Fruit fly (Drosophila melanogaster): Measurements from ENCODE around the gene CrebA.

Gene CrebA

DNA sequence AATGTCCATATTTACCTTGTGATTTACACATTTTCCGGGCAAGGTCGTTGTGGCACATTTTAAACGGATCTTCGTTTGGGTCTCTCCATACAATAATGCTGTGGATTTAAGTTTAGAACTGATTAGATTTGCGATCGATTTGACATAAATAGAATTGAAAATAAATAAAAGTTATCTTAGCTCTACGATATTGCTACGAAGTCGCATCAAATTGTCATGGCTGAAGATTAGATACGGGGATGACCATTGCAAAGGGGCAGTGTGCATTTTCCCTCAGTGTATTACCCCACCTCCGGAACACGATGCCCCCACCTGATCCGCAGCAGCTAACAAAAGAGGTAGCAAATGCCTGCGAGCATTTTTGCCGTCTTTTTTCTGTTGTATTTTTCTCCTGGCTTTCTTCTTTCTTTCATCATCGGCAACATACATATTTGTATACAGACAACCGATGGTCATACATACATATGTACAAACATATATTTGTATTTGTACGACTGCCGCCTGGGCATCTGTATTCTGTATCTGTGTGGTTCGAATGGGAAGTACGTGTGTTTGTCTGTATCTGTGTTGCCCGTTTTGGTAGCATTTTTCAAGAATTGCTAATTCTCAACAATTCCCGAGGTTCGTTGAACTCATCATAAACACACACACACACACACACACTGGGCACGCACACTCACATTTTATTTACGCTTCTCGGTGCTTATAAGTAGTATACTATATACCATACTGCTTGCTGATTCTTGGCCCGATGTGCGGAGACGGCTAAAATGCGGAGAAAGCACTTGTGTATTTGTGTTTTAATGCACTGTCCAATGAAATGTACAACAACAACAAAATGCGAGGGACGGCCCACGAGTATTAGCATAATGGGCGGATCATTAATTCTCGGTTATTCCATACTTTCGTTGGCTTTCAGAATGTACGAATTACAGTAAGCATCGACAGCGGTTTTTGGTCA is 9.5 kb downstream of the CrebA start (continued):
- TF ChIP-seq Antp (GFP tag; optimal IDR thresholded peaks at IDR 0.05) = no peak
- no peak for TF ChIP-seq D (optimal IDR thresholded peaks at IDR 0.05)
- peak; percentile 33 for TF ChIP-seq D (GFP tag; optimal IDR thresholded peaks at IDR 0.05)
- peak; percentile 6 for TF ChIP-seq CG15601 (tag; optimal IDR thresholded peaks at IDR 0.05)
- no peak for TF ChIP-seq Rfx (GFP tag; IDR thresholded peaks at IDR 0.05)
- no peak for TF ChIP-seq NFAT (GFP tag; IDR thresholded peaks at IDR 0.05)
- TF ChIP-seq vvl (GFP tag; IDR thresholded peaks at IDR 0.05) = peak; percentile 12; the same call in 1 of the 2 replicates
- no peak for TF ChIP-seq sisA (GFP tag; IDR thresholded peaks at IDR 0.05)
- TF ChIP-seq Oli (tag; optimal IDR thresholded peaks at IDR 0.05) = no peak
- no peak for TF ChIP-seq CG12104 (GFP tag; optimal IDR thresholded peaks at IDR 0.05)
- TF ChIP-seq CG2202 (tag; optimal IDR thresholded peaks at IDR 0.05) = no peak
- no peak for TF ChIP-seq CG10274 (GFP tag; optimal IDR thresholded peaks at IDR 0.05)
- TF ChIP-seq Side (GFP tag; optimal IDR thresholded peaks at IDR 0.05) = no peak
- no peak for TF ChIP-seq chn (GFP tag; optimal IDR thresholded peaks at IDR 0.05)

DNA sequence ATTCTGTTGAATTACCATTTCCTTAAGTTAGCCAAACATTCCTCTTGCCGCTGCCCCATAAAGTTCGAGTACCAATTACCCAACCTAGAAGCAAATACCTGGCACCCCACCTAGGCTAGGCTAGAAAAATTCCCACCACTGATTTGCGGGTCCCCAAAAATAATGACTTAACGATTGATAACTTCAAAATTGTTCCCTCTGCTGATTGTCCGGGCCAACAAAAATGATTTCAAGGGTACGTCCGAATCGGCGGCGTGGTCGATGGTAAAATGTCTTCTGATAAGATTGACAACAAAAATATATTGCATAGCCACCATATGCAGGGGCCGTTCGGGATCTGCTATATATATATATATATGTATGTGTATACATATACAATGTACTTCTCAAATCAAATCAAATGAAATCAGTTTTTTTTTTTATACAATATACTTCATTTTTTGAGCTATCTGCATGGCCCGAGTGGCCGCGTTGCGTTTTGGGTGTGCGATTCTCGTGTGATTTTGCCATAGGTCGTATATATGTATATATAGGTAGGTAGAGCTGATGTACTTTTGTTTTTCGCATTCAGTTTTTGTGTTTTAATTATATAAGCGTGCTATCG is 12.1 kb downstream of the CrebA start:
- TF ChIP-seq mirr (GFP tag; optimal IDR thresholded peaks at IDR 0.05) (peak; percentile 23), Opbp (GFP tag; IDR thresholded peaks at IDR 0.05; ENCODE audit: partially characterized antibody) (no peak), exex (tag; optimal IDR thresholded peaks at IDR 0.05) (peak; percentile 80), corto (GFP tag; optimal IDR thresholded peaks at IDR 0.05) (peak; percentile 56), grn (GFP tag; optimal IDR thresholded peaks at IDR 0.05) (peak; percentile 29), sd (tag; optimal IDR thresholded peaks at IDR 0.05) (peak; percentile 41), CG12769 (tag; optimal IDR thresholded peaks at IDR 0.05) (peak; percentile 2), Dbx (GFP tag; IDR thresholded peaks at IDR 0.05) (no peak), sug (tag; optimal IDR thresholded peaks at IDR 0.05) (peak; percentile 72), fd3F (GFP tag; optimal IDR thresholded peaks at IDR 0.05) (no peak), GATAe (GFP tag; conservative IDR thresholded peaks at IDR 0.05) (0 out of 2 replicates have a peak, but pooled peaks have one; percentile 18), chinmo (GFP tag; IDR thresholded peaks at IDR 0.05; ENCODE audit: partially characterized antibody) (0 out of 4 replicates have a peak, but pooled peaks have one; percentile 59)

DNA sequence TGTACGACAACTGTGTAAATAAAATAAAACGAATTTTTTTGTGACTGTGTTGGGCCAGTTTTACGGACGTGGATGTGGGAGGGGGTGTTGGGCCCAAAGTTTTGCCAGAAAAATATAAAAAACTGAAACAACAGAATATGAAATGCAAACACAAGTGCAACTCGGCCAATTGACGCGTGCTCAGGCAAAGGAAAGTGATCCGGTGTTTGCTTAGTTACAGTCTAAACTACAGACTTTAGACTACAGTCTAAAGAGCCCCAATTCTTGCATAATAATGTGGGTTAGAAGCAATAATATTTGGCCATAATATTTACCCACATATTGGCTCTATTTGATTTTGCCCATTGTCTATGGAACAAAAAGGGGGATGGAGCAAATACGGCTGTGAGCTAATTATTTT is 13.6 kb downstream of the CrebA start:
- no peak for TF ChIP-seq eyg (GFP tag; optimal IDR thresholded peaks at IDR 0.05)
- no peak for TF ChIP-seq CG31441 (GFP tag; IDR thresholded peaks at IDR 0.05)
- TF ChIP-seq hbn (GFP tag; IDR thresholded peaks at IDR 0.05; ENCODE audit: partially characterized antibody) = no peak
- TF ChIP-seq Fer2 (tag; optimal IDR thresholded peaks at IDR 0.05) = no peak
- TF ChIP-seq CG10543 (GFP tag; optimal IDR thresholded peaks at IDR 0.05) = peak; percentile 54
- no peak for TF ChIP-seq ftz-f1 (GFP tag; optimal IDR thresholded peaks at IDR 0.05)
- no peak for TF ChIP-seq disco-r (GFP tag; optimal IDR thresholded peaks at IDR 0.05)
- no peak for TF ChIP-seq CG4360 (GFP tag; IDR thresholded peaks at IDR 0.05)
- TF ChIP-seq NC2β (GFP tag; optimal IDR thresholded peaks at IDR 0.05) = no peak
- no peak for TF ChIP-seq CG14050 (GFP tag; IDR thresholded peaks at IDR 0.05)
- TF ChIP-seq CG17912 (GFP tag; optimal IDR thresholded peaks at IDR 0.05) = no peak
- no peak for TF ChIP-seq gsb-n (tag; optimal IDR thresholded peaks at IDR 0.05)
- TF ChIP-seq CG11696 (GFP tag; IDR thresholded peaks at IDR 0.05) = 0 out of 2 replicates have a peak, but pooled peaks have one; percentile 13
- TF ChIP-seq CG3995 (GFP tag; optimal IDR thresholded peaks at IDR 0.05) = no peak
- no peak for TF ChIP-seq inv (GFP tag; IDR thresholded peaks at IDR 0.05; ENCODE audit: partially characterized antibody)
- no peak for TF ChIP-seq nom (GFP tag; optimal IDR thresholded peaks at IDR 0.05)
- TF ChIP-seq NK7.1 (GFP tag; optimal IDR thresholded peaks at IDR 0.05) = no peak
- TF ChIP-seq CG34224 (GFP tag; IDR thresholded peaks at IDR 0.05; ENCODE audit: partially characterized antibody) = no peak
- TF ChIP-seq CG4424 (GFP tag; optimal IDR thresholded peaks at IDR 0.05) = no peak
- no peak for TF ChIP-seq CG11085 (GFP tag; IDR thresholded peaks at IDR 0.05)
- no peak for TF ChIP-seq Ravus (GFP tag; IDR thresholded peaks at IDR 0.05)

All from whole organism, embryonic.